Comparison of ENCODE assay signal across 1 fruit fly cellular context in genomic region chr3L:1628176-1628866, dm6.
A peak's percentile ranks its signal among the peaks of the same experiment; 100 is the strongest.
TF ChIP-seq lines count a peak whose summit lies in the region.

TSS of gene CG13928 (minus strand) at chr3L:1628377.

TF ChIP-seq in whole organism, embryonic, 481 proteins besides CTCF, POLR2A, EP300 and RAD21 (continued from another document and continues in another):
- TF ChIP-seq NK7.1 (GFP tag; optimal IDR thresholded peaks at IDR 0.05; lab: Kevin White, UChicago) = no peak
- peak; percentile 60 for TF ChIP-seq CG3995 (GFP tag; optimal IDR thresholded peaks at IDR 0.05; lab: Kevin White, UChicago)
- TF ChIP-seq salm (tag; optimal IDR thresholded peaks at IDR 0.05; lab: Kevin White, UChicago) = no peak
- TF ChIP-seq Asciz (GFP tag; optimal IDR thresholded peaks at IDR 0.05; lab: Kevin White, UChicago) = no peak
- peak; percentile 81 for TF ChIP-seq bigmax (GFP tag; optimal IDR thresholded peaks at IDR 0.05; lab: Kevin White, UChicago)
- no peak for TF ChIP-seq CG12659 (GFP tag; optimal IDR thresholded peaks at IDR 0.05; lab: Kevin White, UChicago)
- no peak for TF ChIP-seq ERR (GFP tag; optimal IDR thresholded peaks at IDR 0.05; lab: Kevin White, UChicago)
- no peak for TF ChIP-seq CG16815 (GFP tag; optimal IDR thresholded peaks at IDR 0.05; lab: Kevin White, UChicago)
- no peak for TF ChIP-seq CG2199 (GFP tag; IDR thresholded peaks at IDR 0.05; lab: Robert Waterston, UW)
- no peak for TF ChIP-seq CG7963 (GFP tag; IDR thresholded peaks at IDR 0.05; lab: Robert Waterston, UW; ENCODE audit: partially characterized antibody)
- TF ChIP-seq Bgb (GFP tag; IDR thresholded peaks at IDR 0.05; lab: Robert Waterston, UW; ENCODE audit: partially characterized antibody) = peak; percentile 69; the same call in 1 of the 2 replicates
- TF ChIP-seq sens (GFP tag; lab: Kevin White, UChicago) = peak; percentile 58
- no peak for TF ChIP-seq CG7928 (GFP tag; optimal IDR thresholded peaks at IDR 0.05; lab: Kevin White, UChicago)
- no peak for TF ChIP-seq Dip3 (GFP tag; optimal IDR thresholded peaks at IDR 0.05; lab: Kevin White, UChicago)
- peak; percentile 44 for TF ChIP-seq CG10267 (tag; optimal IDR thresholded peaks at IDR 0.05; lab: Kevin White, UChicago)
- TF ChIP-seq CG11456 (GFP tag; IDR thresholded peaks at IDR 0.05; lab: Robert Waterston, UW) = no peak
- TF ChIP-seq Taf1 (GFP tag; IDR thresholded peaks at IDR 0.05; lab: Robert Waterston, UW) = no peak
- TF ChIP-seq Ptx1 (GFP tag; IDR thresholded peaks at IDR 0.05; lab: Robert Waterston, UW) = no peak; the same call in 1 of the 2 replicates
- no peak for TF ChIP-seq fd3F (GFP tag; optimal IDR thresholded peaks at IDR 0.05; lab: Kevin White, UChicago)
- TF ChIP-seq Hr3 (GFP tag; optimal IDR thresholded peaks at IDR 0.05; lab: Kevin White, UChicago) = no peak
- TF ChIP-seq hth (optimal IDR thresholded peaks at IDR 0.05; lab: Kevin White, UChicago) = no peak
- TF ChIP-seq inv (GFP tag; IDR thresholded peaks at IDR 0.05; lab: Robert Waterston, UW; ENCODE audit: partially characterized antibody) = no peak
- TF ChIP-seq CG8944 (GFP tag; optimal IDR thresholded peaks at IDR 0.05; lab: Kevin White, UChicago) = no peak
- TF ChIP-seq Hr39 (optimal IDR thresholded peaks at IDR 0.05; lab: Kevin White, UChicago) = no peak
- TF ChIP-seq CG8478 (optimal IDR thresholded peaks at IDR 0.05; lab: Kevin White, UChicago) = peak; percentile 11
- no peak for TF ChIP-seq Neu2 (GFP tag; optimal IDR thresholded peaks at IDR 0.05; lab: Kevin White, UChicago; ENCODE audit: borderline replicate concordance)
- no peak for TF ChIP-seq shn (GFP tag; optimal IDR thresholded peaks at IDR 0.05; lab: Kevin White, UChicago)
- TF ChIP-seq jigr1 (GFP tag; IDR thresholded peaks at IDR 0.05; lab: Robert Waterston, UW) = no peak
- no peak for TF ChIP-seq Scr (GFP tag; IDR thresholded peaks at IDR 0.05; lab: Robert Waterston, UW; ENCODE audit: partially characterized antibody)
- no peak for TF ChIP-seq CG31388 (GFP tag; optimal IDR thresholded peaks at IDR 0.05; lab: Kevin White, UChicago)
- TF ChIP-seq sob (GFP tag; IDR thresholded peaks at IDR 0.05; lab: Robert Waterston, UW) = no peak
- TF ChIP-seq ash1 (GFP tag; optimal IDR thresholded peaks at IDR 0.05; lab: Kevin White, UChicago) = no peak
- no peak for TF ChIP-seq CG4282 (GFP tag; optimal IDR thresholded peaks at IDR 0.05; lab: Kevin White, UChicago)
- TF ChIP-seq CG10565 (GFP tag; optimal IDR thresholded peaks at IDR 0.05; lab: Kevin White, UChicago) = no peak
- no peak for TF ChIP-seq lmd (GFP tag; IDR thresholded peaks at IDR 0.05; lab: Robert Waterston, UW)
- TF ChIP-seq CG32772 (GFP tag; IDR thresholded peaks at IDR 0.05; lab: Robert Waterston, UW) = no peak
- TF ChIP-seq CG7786 (GFP tag; optimal IDR thresholded peaks at IDR 0.05; lab: Kevin White, UChicago) = no peak
- TF ChIP-seq Hr78 (GFP tag; optimal IDR thresholded peaks at IDR 0.05; lab: Kevin White, UChicago) = no peak
- no peak for TF ChIP-seq p53 (GFP tag; optimal IDR thresholded peaks at IDR 0.05; lab: Kevin White, UChicago)
- no peak for TF ChIP-seq CG8388 (GFP tag; optimal IDR thresholded peaks at IDR 0.05; lab: Kevin White, UChicago)
- peak; percentile 10 for TF ChIP-seq CG2120 (GFP tag; optimal IDR thresholded peaks at IDR 0.05; lab: Kevin White, UChicago)
- TF ChIP-seq Dfd (GFP tag; optimal IDR thresholded peaks at IDR 0.05; lab: Kevin White, UChicago) = no peak
- TF ChIP-seq dpn (GFP tag; optimal IDR thresholded peaks at IDR 0.05; lab: Kevin White, UChicago) = no peak
- TF ChIP-seq CG18599 (GFP tag; optimal IDR thresholded peaks at IDR 0.05; lab: Kevin White, UChicago) = peak; percentile 34
- TF ChIP-seq CG9932 (GFP tag; IDR thresholded peaks at IDR 0.05; lab: Robert Waterston, UW) = no peak
- no peak for TF ChIP-seq lov (optimal IDR thresholded peaks at IDR 0.05; lab: Kevin White, UChicago)
- TF ChIP-seq lov (GFP tag; IDR thresholded peaks at IDR 0.05; lab: Robert Waterston, UW) = no peak
- TF ChIP-seq CG17802 (tag; optimal IDR thresholded peaks at IDR 0.05; lab: Kevin White, UChicago) = no peak
- TF ChIP-seq crp (GFP tag; optimal IDR thresholded peaks at IDR 0.05; lab: Kevin White, UChicago) = peak in 1 of 2 experiments; percentile 37
- no peak for TF ChIP-seq CG4404 (GFP tag; IDR thresholded peaks at IDR 0.05; lab: Robert Waterston, UW)
- peak; percentile 21 for TF ChIP-seq CG15514 (GFP tag; optimal IDR thresholded peaks at IDR 0.05; lab: Kevin White, UChicago)
- no peak for TF ChIP-seq Sox100B (GFP tag; optimal IDR thresholded peaks at IDR 0.05; lab: Kevin White, UChicago)
- no peak for TF ChIP-seq corto (GFP tag; optimal IDR thresholded peaks at IDR 0.05; lab: Kevin White, UChicago)
- TF ChIP-seq Dll (GFP tag; IDR thresholded peaks at IDR 0.05; lab: Robert Waterston, UW; ENCODE audit: partially characterized antibody) = no peak
- no peak for TF ChIP-seq Poxn (GFP tag; IDR thresholded peaks at IDR 0.05; lab: Robert Waterston, UW)
- no peak for TF ChIP-seq CG14667 (GFP tag; IDR thresholded peaks at IDR 0.05; lab: Robert Waterston, UW)
- TF ChIP-seq bowl (GFP tag; IDR thresholded peaks at IDR 0.05; lab: Robert Waterston, UW) = no peak
- TF ChIP-seq Nf-YC (tag; optimal IDR thresholded peaks at IDR 0.05; lab: Kevin White, UChicago) = peak; percentile 22
- TF ChIP-seq Gsc (GFP tag; IDR thresholded peaks at IDR 0.05; lab: Robert Waterston, UW) = no peak
- TF ChIP-seq Deaf1 (tag; optimal IDR thresholded peaks at IDR 0.05; lab: Kevin White, UChicago) = peak; percentile 94
- TF ChIP-seq CG12299 (tag; optimal IDR thresholded peaks at IDR 0.05; lab: Kevin White, UChicago) = no peak
- no peak for TF ChIP-seq da (GFP tag; optimal IDR thresholded peaks at IDR 0.05; lab: Kevin White, UChicago)
- no peak for TF ChIP-seq CG8089 (GFP tag; optimal IDR thresholded peaks at IDR 0.05; lab: Kevin White, UChicago)
- TF ChIP-seq CG31365 (tag; optimal IDR thresholded peaks at IDR 0.05; lab: Kevin White, UChicago) = no peak
- TF ChIP-seq grn (GFP tag; optimal IDR thresholded peaks at IDR 0.05; lab: Kevin White, UChicago) = no peak
- no peak for TF ChIP-seq Xrp1 (GFP tag; IDR thresholded peaks at IDR 0.05; lab: Robert Waterston, UW)
- no peak for TF ChIP-seq CG18476 (GFP tag; optimal IDR thresholded peaks at IDR 0.05; lab: Kevin White, UChicago)
- peak; percentile 73; the same call in 1 of the 4 replicates for TF ChIP-seq chinmo (GFP tag; IDR thresholded peaks at IDR 0.05; lab: Robert Waterston, UW; ENCODE audit: partially characterized antibody)
- TF ChIP-seq nom (GFP tag; optimal IDR thresholded peaks at IDR 0.05; lab: Kevin White, UChicago) = peak; percentile 23
- no peak for TF ChIP-seq CG3163 (GFP tag; optimal IDR thresholded peaks at IDR 0.05; lab: Kevin White, UChicago)
- TF ChIP-seq CG9609 (GFP tag; optimal IDR thresholded peaks at IDR 0.05; lab: Kevin White, UChicago) = no peak
- TF ChIP-seq CG34422 (GFP tag; IDR thresholded peaks at IDR 0.05; lab: Robert Waterston, UW) = no peak
- peak; percentile 12; the same call in 1 of the 2 replicates for TF ChIP-seq slbo (GFP tag; IDR thresholded peaks at IDR 0.05; lab: Robert Waterston, UW)
- no peak for TF ChIP-seq CG11696 (GFP tag; IDR thresholded peaks at IDR 0.05; lab: Robert Waterston, UW)
- TF ChIP-seq Xbp1 (GFP tag; optimal IDR thresholded peaks at IDR 0.05; lab: Kevin White, UChicago) = no peak
- TF ChIP-seq tx (GFP tag; optimal IDR thresholded peaks at IDR 0.05; lab: Kevin White, UChicago) = no peak
- TF ChIP-seq ems (GFP tag; optimal IDR thresholded peaks at IDR 0.05; lab: Kevin White, UChicago) = no peak
- TF ChIP-seq fru (optimal IDR thresholded peaks at IDR 0.05; lab: Kevin White, UChicago) = no peak
- TF ChIP-seq CG17186 (GFP tag; optimal IDR thresholded peaks at IDR 0.05; lab: Kevin White, UChicago) = no peak
- no peak for TF ChIP-seq Ets65A (GFP tag; lab: Kevin White, UChicago)
- TF ChIP-seq h (optimal IDR thresholded peaks at IDR 0.05; lab: Kevin White, UChicago) = no peak
- TF ChIP-seq CG9215 (GFP tag; IDR thresholded peaks at IDR 0.05; lab: Robert Waterston, UW) = no peak
- TF ChIP-seq Mes4 (GFP tag; optimal IDR thresholded peaks at IDR 0.05; lab: Kevin White, UChicago) = no peak
- peak; percentile 42; the same call in 1 of the 3 replicates for TF ChIP-seq Dbx (GFP tag; IDR thresholded peaks at IDR 0.05; lab: Robert Waterston, UW)
- TF ChIP-seq CG17385 (GFP tag; optimal IDR thresholded peaks at IDR 0.05; lab: Kevin White, UChicago) = no peak
- TF ChIP-seq CG8765 (GFP tag; IDR thresholded peaks at IDR 0.05; lab: Robert Waterston, UW) = no peak
- no peak for TF ChIP-seq H2.0 (GFP tag; IDR thresholded peaks at IDR 0.05; lab: Robert Waterston, UW)
- TF ChIP-seq fd96Cb (tag; optimal IDR thresholded peaks at IDR 0.05; lab: Kevin White, UChicago) = no peak
- TF ChIP-seq ro (GFP tag; IDR thresholded peaks at IDR 0.05; lab: Robert Waterston, UW) = no peak
- no peak for TF ChIP-seq D19B (GFP tag; optimal IDR thresholded peaks at IDR 0.05; lab: Kevin White, UChicago)
- TF ChIP-seq Pdp1 (GFP tag; optimal IDR thresholded peaks at IDR 0.05; lab: Kevin White, UChicago) = no peak
- no peak for TF ChIP-seq MESR4 (GFP tag; optimal IDR thresholded peaks at IDR 0.05; lab: Kevin White, UChicago)
- 0 out of 2 replicates have a peak, but pooled peaks have one; percentile 18 for TF ChIP-seq sna (GFP tag; IDR thresholded peaks at IDR 0.05; lab: Robert Waterston, UW; ENCODE audit: partially characterized antibody)
- TF ChIP-seq CG8924 (tag; optimal IDR thresholded peaks at IDR 0.05; lab: Kevin White, UChicago) = no peak
- peak; percentile 21 for TF ChIP-seq nerfin-1 (tag; optimal IDR thresholded peaks at IDR 0.05; lab: Kevin White, UChicago)
- TF ChIP-seq CG4328 (GFP tag; optimal IDR thresholded peaks at IDR 0.05; lab: Kevin White, UChicago) = no peak
- TF ChIP-seq CG1024 (GFP tag; IDR thresholded peaks at IDR 0.05; lab: Robert Waterston, UW) = 0 out of 2 replicates have a peak, but pooled peaks have one; percentile 20
- no peak for TF ChIP-seq zen (tag; optimal IDR thresholded peaks at IDR 0.05; lab: Kevin White, UChicago)
- no peak for TF ChIP-seq CG14441 (GFP tag; IDR thresholded peaks at IDR 0.05; lab: Robert Waterston, UW)
- no peak for TF ChIP-seq CG30020 (tag; optimal IDR thresholded peaks at IDR 0.05; lab: Kevin White, UChicago)
- TF ChIP-seq schlank (tag; optimal IDR thresholded peaks at IDR 0.05; lab: Kevin White, UChicago) = no peak
- no peak for TF ChIP-seq Aef1 (GFP tag; IDR thresholded peaks at IDR 0.05; lab: Robert Waterston, UW)
- no peak for TF ChIP-seq Fer3 (tag; optimal IDR thresholded peaks at IDR 0.05; lab: Kevin White, UChicago)
- no peak for TF ChIP-seq CG12942 (GFP tag; optimal IDR thresholded peaks at IDR 0.05; lab: Kevin White, UChicago)
- TF ChIP-seq CG7357 (GFP tag; IDR thresholded peaks at IDR 0.05; lab: Robert Waterston, UW) = no peak
- 0 out of 3 replicates have a peak, but pooled peaks have one; percentile 12 for TF ChIP-seq vnd (GFP tag; IDR thresholded peaks at IDR 0.05; lab: Robert Waterston, UW; ENCODE audit: partially characterized antibody)
- no peak for TF ChIP-seq chif (GFP tag; optimal IDR thresholded peaks at IDR 0.05; lab: Kevin White, UChicago)
- TF ChIP-seq CG13123 (GFP tag; optimal IDR thresholded peaks at IDR 0.05; lab: Kevin White, UChicago) = no peak
- TF ChIP-seq Jarid2 (GFP tag; optimal IDR thresholded peaks at IDR 0.05; lab: Kevin White, UChicago) = peak; percentile 66
- TF ChIP-seq nerfin-2 (GFP tag; IDR thresholded peaks at IDR 0.05; lab: Robert Waterston, UW; ENCODE audit: partially characterized antibody) = no peak
- peak; percentile 1 for TF ChIP-seq CG6765 (GFP tag; optimal IDR thresholded peaks at IDR 0.05; lab: Kevin White, UChicago)
- no peak for TF ChIP-seq CG42726 (GFP tag; IDR thresholded peaks at IDR 0.05; lab: Robert Waterston, UW; ENCODE audit: partially characterized antibody)
- TF ChIP-seq en (GFP tag; optimal IDR thresholded peaks at IDR 0.05; lab: Kevin White, UChicago) = no peak
- TF ChIP-seq abd-A (tag; optimal IDR thresholded peaks at IDR 0.05; lab: Kevin White, UChicago) = peak; percentile 14
- no peak for TF ChIP-seq Doc3 (GFP tag; IDR thresholded peaks at IDR 0.05; lab: Robert Waterston, UW; ENCODE audit: partially characterized antibody)
- no peak for TF ChIP-seq sug (tag; optimal IDR thresholded peaks at IDR 0.05; lab: Kevin White, UChicago)
- no peak for TF ChIP-seq repo (GFP tag; optimal IDR thresholded peaks at IDR 0.05; lab: Kevin White, UChicago)
- TF ChIP-seq Rx (GFP tag; IDR thresholded peaks at IDR 0.05; lab: Robert Waterston, UW) = no peak
- peak; percentile 62 for TF ChIP-seq row (GFP tag; IDR thresholded peaks at IDR 0.05; lab: Robert Waterston, UW)
- TF ChIP-seq CG8281 (tag; optimal IDR thresholded peaks at IDR 0.05; lab: Kevin White, UChicago) = no peak
- peak; percentile 42 for TF ChIP-seq scrt (GFP tag; optimal IDR thresholded peaks at IDR 0.05; lab: Kevin White, UChicago)
- TF ChIP-seq ham (GFP tag; IDR thresholded peaks at IDR 0.05; lab: Robert Waterston, UW) = no peak
- peak; percentile 24 to 53 for TF ChIP-seq Trl (optimal IDR thresholded peaks at IDR 0.05; lab: Kevin White, UChicago)
- TF ChIP-seq Trl (GFP tag; optimal IDR thresholded peaks at IDR 0.05; lab: Kevin White, UChicago) = no peak
- 0 out of 2 replicates have a peak, but pooled peaks have one; percentile 18 for TF ChIP-seq vvl (GFP tag; IDR thresholded peaks at IDR 0.05; lab: Robert Waterston, UW)
- TF ChIP-seq CG10543 (GFP tag; optimal IDR thresholded peaks at IDR 0.05; lab: Kevin White, UChicago) = peak; percentile 19
- TF ChIP-seq BEAF-32 (GFP tag; optimal IDR thresholded peaks at IDR 0.05; lab: Kevin White, UChicago) = no peak
- TF ChIP-seq wek (GFP tag; optimal IDR thresholded peaks at IDR 0.05; lab: Kevin White, UChicago) = no peak
- no peak for TF ChIP-seq pho (GFP tag; optimal IDR thresholded peaks at IDR 0.05; lab: Kevin White, UChicago)
- 0 out of 2 replicates have a peak, but pooled peaks have one; percentile 17 for TF ChIP-seq ttk (GFP tag; IDR thresholded peaks at IDR 0.05; lab: Robert Waterston, UW)
- no peak for TF ChIP-seq CG10959 (GFP tag; IDR thresholded peaks at IDR 0.05; lab: Robert Waterston, UW)
- no peak for TF ChIP-seq jing (GFP tag; optimal IDR thresholded peaks at IDR 0.05; lab: Kevin White, UChicago)
- no peak for TF ChIP-seq gcm (GFP tag; optimal IDR thresholded peaks at IDR 0.05; lab: Kevin White, UChicago)
- TF ChIP-seq btn (GFP tag; optimal IDR thresholded peaks at IDR 0.05; lab: Kevin White, UChicago) = no peak
- TF ChIP-seq CG34376 (GFP tag; optimal IDR thresholded peaks at IDR 0.05; lab: Kevin White, UChicago) = peak; percentile 16
- TF ChIP-seq sr (GFP tag; IDR thresholded peaks at IDR 0.05; lab: Robert Waterston, UW) = no peak
